Worm (Caenorhabditis elegans) whole organism, L1 larva: ENCODE results near the gene nspc-19.

Source experiments
- C16A3.4 ChIP-seq: fragments of 150-350 bp; optimal IDR thresholded peaks from 2 replicates; lab custom pipeline; 2014; ENCODE audit warnings: missing biosample characterization, missing genetic modification characterization
- C34B4.2 ChIP-seq: sonication (generic microtip); optimal IDR thresholded peaks from 2 replicates; lab custom pipeline; 2017; ENCODE audit warnings: mild to moderate bottlenecking, missing genetic modification characterization, missing compliant biosample characterization
- F16B12.6 ChIP-seq: fragments of 150-350 bp; optimal IDR thresholded peaks from 2 replicates; lab custom pipeline; 2014; ENCODE audit warnings: missing biosample characterization, missing genetic modification characterization
- aha-1 ChIP-seq: fragments of 150-350 bp; optimal IDR thresholded peaks from 2 replicates; lab custom pipeline; 2014; ENCODE audit warnings: missing biosample characterization, missing genetic modification characterization
- aly-2 ChIP-seq: fragments of 150-350 bp; optimal IDR thresholded peaks from 2 replicates; lab custom pipeline; 2014; ENCODE audit warnings: missing biosample characterization, missing genetic modification characterization
- ama-1 ChIP-seq: fragments of 150-350 bp; optimal IDR thresholded peaks from 2 replicates; lab custom pipeline; 2014
- dpl-1 ChIP-seq, 3 experiments: fragments of 150-350 bp in 2 of 3; sonication (generic microtip) in 1 of 3; optimal IDR thresholded peaks; 2 replicates each; lab custom pipeline; 2014 to 2017; ENCODE audit warnings: missing biosample characterization in 3 of 3, missing genetic modification characterization in 3 of 3, missing genetic modification reagents in 3 of 3
- egl-13 ChIP-seq: sonication (generic microtip); optimal IDR thresholded peaks from 2 replicates; lab custom pipeline; 2016; ENCODE audit warnings: missing genotype, missing genetic modification reagents, missing genetic modification characterization, missing compliant biosample characterization
- egl-27 ChIP-seq, 2 experiments: fragments of 150-350 bp in 1 of 2; sonication (generic microtip); optimal IDR thresholded peaks; 3 replicates each; lab custom pipeline; 2017 to 2018; ENCODE audit warnings: missing biosample characterization in 2 of 2, missing genetic modification characterization in 2 of 2, missing genetic modification reagents in 2 of 2
- elt-2 ChIP-seq: sonication (generic microtip); optimal IDR thresholded peaks from 2 replicates; lab custom pipeline; 2016; ENCODE audit warnings: missing genetic modification characterization, mild to moderate bottlenecking, inconsistent platforms, missing compliant biosample characterization, missing genetic modification reagents
- elt-3 ChIP-seq, 6 experiments: fragments of 150-350 bp in 1 of 6; sonication (generic microtip); optimal IDR thresholded peaks; 2 replicates each; lab custom pipeline; 2017 to 2018; ENCODE audit warnings: missing biosample characterization in 6 of 6, missing genetic modification characterization in 6 of 6, inconsistent platforms in 1 of 6
- ets-5 ChIP-seq: fragments of 200-800 bp; sonication (Bioruptor generic); IDR thresholded peaks from 2 replicates; pipeline ENCODE4 v1.3.6; 2022; ENCODE audit warnings: missing genetic modification characterization, missing compliant biosample characterization
- fkh-8 ChIP-seq: sonication (generic microtip); optimal IDR thresholded peaks from 2 replicates; lab custom pipeline; 2016; ENCODE audit warnings: mild to moderate bottlenecking, missing genetic modification characterization, missing compliant biosample characterization
- fos-1 ChIP-seq: fragments of 150-350 bp; optimal IDR thresholded peaks from 2 replicates; lab custom pipeline; 2014; ENCODE audit warnings: missing biosample characterization, missing genetic modification characterization
- grh-1 ChIP-seq: fragments of 200-800 bp; sonication (Bioruptor generic); IDR thresholded peaks from 2 replicates; pipeline ENCODE4 v1.3.6; 2022; ENCODE audit warnings: missing genetic modification reagents, missing genetic modification characterization, missing compliant biosample characterization
- hlh-17 ChIP-seq: fragments of 200-800 bp; sonication (Bioruptor generic); optimal IDR thresholded peaks from 2 replicates; lab custom pipeline; 2018; ENCODE audit warnings: missing genetic modification characterization, mild to moderate bottlenecking, missing compliant biosample characterization, moderate library complexity, borderline replicate concordance
- hpl-2 ChIP-seq: fragments of 150-350 bp; optimal IDR thresholded peaks from 2 replicates; lab custom pipeline; 2014; ENCODE audit warnings: missing biosample characterization, missing genetic modification reagents, missing genetic modification characterization
- isw-1 ChIP-seq: fragments of 200-800 bp; sonication (Bioruptor generic); IDR thresholded peaks from 2 replicates; pipeline ENCODE4 v1.3.6; 2022; ENCODE audit warnings: missing genetic modification characterization, missing compliant biosample characterization
- jun-1 ChIP-seq: fragments of 150-350 bp; optimal IDR thresholded peaks from 2 replicates; lab custom pipeline; 2014; ENCODE audit warnings: missing biosample characterization, missing genetic modification reagents, missing genetic modification characterization
- lin-14 ChIP-seq: fragments of 200-800 bp; sonication (Bioruptor generic); optimal IDR thresholded peaks from 2 replicates; lab custom pipeline; 2018; ENCODE audit warnings: mild to moderate bottlenecking, missing genetic modification characterization, moderate library complexity, missing compliant biosample characterization
- lin-35 ChIP-seq, 2 experiments: fragments of 150-350 bp; optimal IDR thresholded peaks; 2 replicates each; lab custom pipeline; 2014; ENCODE audit warnings: missing biosample characterization in 2 of 2, missing genetic modification characterization in 2 of 2, missing genetic modification reagents in 2 of 2
- lin-39 ChIP-seq: fragments of 150-350 bp; optimal IDR thresholded peaks from 2 replicates; lab custom pipeline; 2014; ENCODE audit warnings: missing biosample characterization, missing genetic modification reagents, missing genetic modification characterization
- mab-9 ChIP-seq: fragments of 200-800 bp; sonication (Bioruptor generic); IDR thresholded peaks from 2 replicates; pipeline ENCODE4 v1.3.6; 2022; ENCODE audit warnings: missing genetic modification reagents, missing genetic modification characterization, missing compliant biosample characterization
- nhr-12 ChIP-seq: sonication (generic microtip); optimal IDR thresholded peaks from 2 replicates; lab custom pipeline; 2017; ENCODE audit warnings: missing biosample characterization, missing genetic modification characterization
- nhr-20 ChIP-seq: sonication (generic microtip); optimal IDR thresholded peaks from 2 replicates; lab custom pipeline; 2016; ENCODE audit warnings: mild to moderate bottlenecking, missing genetic modification characterization, missing compliant biosample characterization
- nhr-28 ChIP-seq: fragments of 150-350 bp; optimal IDR thresholded peaks from 2 replicates; lab custom pipeline; 2014; ENCODE audit warnings: missing biosample characterization, missing genetic modification characterization
- nhr-47 ChIP-seq: sonication (generic microtip); optimal IDR thresholded peaks from 2 replicates; lab custom pipeline; 2016; ENCODE audit warnings: mild to moderate bottlenecking, missing genetic modification characterization, moderate library complexity, missing compliant biosample characterization
- nhr-71 ChIP-seq: sonication (generic microtip); optimal IDR thresholded peaks from 2 replicates; lab custom pipeline; 2016; ENCODE audit warnings: mild to moderate bottlenecking, missing genetic modification characterization, moderate library complexity, missing compliant biosample characterization
- nhr-76 ChIP-seq: sonication (generic microtip); optimal IDR thresholded peaks from 2 replicates; lab custom pipeline; 2017; ENCODE audit warnings: missing biosample characterization, missing genetic modification characterization
- nhr-84 ChIP-seq: sonication (generic microtip); optimal IDR thresholded peaks from 2 replicates; lab custom pipeline; 2017; ENCODE audit warnings: missing biosample characterization, missing genetic modification characterization
- nhr-85 ChIP-seq: sonication (generic microtip); peaks from one replicate; lab custom pipeline; 2016; ENCODE audit warnings: missing genetic modification characterization, inconsistent platforms, missing compliant biosample characterization
- pqm-1 ChIP-seq: sonication (generic microtip); optimal IDR thresholded peaks from 3 replicates; lab custom pipeline; 2017; ENCODE audit warnings: missing biosample characterization, missing genetic modification characterization
- rnt-1 ChIP-seq: sonication (generic microtip); optimal IDR thresholded peaks from 2 replicates; lab custom pipeline; 2016; ENCODE audit warnings: mild to moderate bottlenecking, missing genetic modification characterization, moderate library complexity, missing compliant biosample characterization
- skn-1 ChIP-seq: fragments of 150-350 bp; optimal IDR thresholded peaks from 2 replicates; lab custom pipeline; 2014; ENCODE audit warnings: missing biosample characterization, missing genetic modification characterization
- snu-23 ChIP-seq: sonication (generic microtip); optimal IDR thresholded peaks from 2 replicates; lab custom pipeline; 2016; ENCODE audit warnings: missing genetic modification characterization, missing compliant biosample characterization
- sptf-1 ChIP-seq: fragments of 150-350 bp; optimal IDR thresholded peaks from 2 replicates; lab custom pipeline; 2014; ENCODE audit warnings: missing biosample characterization, missing genetic modification characterization
- tbx-2 ChIP-seq: sonication (generic microtip); optimal IDR thresholded peaks from 2 replicates; lab custom pipeline; 2016; ENCODE audit warnings: missing genetic modification characterization, missing compliant biosample characterization
- unc-130 ChIP-seq: fragments of 150-350 bp; optimal IDR thresholded peaks from 2 replicates; lab custom pipeline; 2017; ENCODE audit warnings: missing biosample characterization, missing genetic modification characterization, inconsistent platforms
- unc-62 ChIP-seq: fragments of 150-350 bp; optimal IDR thresholded peaks from 2 replicates; lab custom pipeline; 2014; ENCODE audit warnings: missing biosample characterization, missing genetic modification reagents, missing genetic modification characterization
- xbp-1 ChIP-seq: sonication (generic microtip); optimal IDR thresholded peaks from 2 replicates; lab custom pipeline; 2016; ENCODE audit warnings: missing genetic modification characterization, missing compliant biosample characterization
- zag-1 ChIP-seq: fragments of 150-350 bp; optimal IDR thresholded peaks from 2 replicates; lab custom pipeline; 2014; ENCODE audit warnings: missing biosample characterization, missing genetic modification characterization
- zip-4 ChIP-seq: fragments of 200-800 bp; sonication (Bioruptor generic); optimal IDR thresholded peaks from 2 replicates; lab custom pipeline; 2018; ENCODE audit warnings: mild to moderate bottlenecking, missing genetic modification characterization, moderate library complexity, missing compliant biosample characterization

Gene nspc-19

DNA sequence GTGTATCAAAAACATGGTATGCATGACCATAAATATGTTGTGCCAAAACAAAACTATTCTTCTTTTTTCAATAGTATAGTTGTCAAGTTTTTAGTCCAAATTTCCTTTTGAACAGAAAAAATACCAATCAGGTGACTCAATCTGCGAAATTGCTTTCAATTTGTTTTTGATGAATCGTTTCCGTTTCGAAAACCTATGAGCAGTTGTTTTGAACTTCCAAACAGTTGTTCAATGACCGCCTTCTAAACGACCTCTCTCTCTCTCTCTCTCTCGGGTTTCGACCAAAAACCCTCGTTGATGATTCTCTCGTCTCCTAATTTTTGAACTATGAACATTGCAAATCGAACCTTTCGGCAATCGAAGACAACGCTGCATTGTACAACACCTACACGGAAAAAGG is 37.5 kb downstream of the nspc-19 start (continued):
- TF ChIP-seq grh-1 (no peak), egl-13 (tag; lab: Kevin White, UChicago) (no peak), dpl-1 (GFP tag; optimal IDR thresholded peaks at IDR 0.05; lab: Kevin White, UChicago) (no peak), isw-1 (GFP tag; lab: Robert Waterston, UW) (no peak), unc-130 (tag; lab: Kevin White, UChicago) (no peak), mab-9 (GFP tag; lab: Robert Waterston, UW) (no peak), pqm-1 (tag; lab: Kevin White, UChicago) (no peak), nhr-76 (tag; lab: Kevin White, UChicago) (no peak), nhr-47 (tag; lab: Kevin White, UChicago) (no peak), zip-4 (no peak), F16B12.6 (tag; lab: Kevin White, UChicago) (no peak), unc-62 (GFP tag; lab: Kevin White, UChicago) (no peak), xbp-1 (no peak), C16A3.4 (no peak), snu-23 (peak; percentile 41), nhr-28 (tag; lab: Kevin White, UChicago) (no peak), lin-39 (peak; percentile 66), C34B4.2 (tag; lab: Kevin White, UChicago) (no peak), hpl-2 (GFP tag; lab: Kevin White, UChicago) (no peak), rnt-1 (peak; percentile 76), aha-1 (tag; lab: Kevin White, UChicago) (no peak), ama-1 (lab: Kevin White, UChicago) (no peak), ets-5 (GFP tag; lab: Robert Waterston, UW) (no peak), lin-35 (GFP tag; optimal IDR thresholded peaks at IDR 0.05; lab: Kevin White, UChicago) (no peak), jun-1 (tag; lab: Kevin White, UChicago) (no peak), skn-1 (no peak), elt-3 (tag; optimal IDR thresholded peaks at IDR 0.05; lab: Kevin White, UChicago) (no peak), nhr-20 (tag; lab: Kevin White, UChicago) (peak; percentile 38), zag-1 (tag; lab: Kevin White, UChicago) (no peak), fkh-8 (tag; lab: Kevin White, UChicago) (no peak), egl-27 (tag; optimal IDR thresholded peaks at IDR 0.05; lab: Kevin White, UChicago) (no peak), nhr-12 (tag; lab: Kevin White, UChicago) (no peak), fos-1 (tag; lab: Kevin White, UChicago) (no peak), aly-2 (tag; lab: Kevin White, UChicago) (no peak), lin-14 (peak; percentile 71), tbx-2 (tag; lab: Kevin White, UChicago) (no peak), nhr-71 (tag; lab: Kevin White, UChicago) (peak; percentile 77), hlh-17 (GFP tag; lab: Kevin White, UChicago) (no peak)
- TF ChIP-seq, all 84 proteins: peak for 8

DNA sequence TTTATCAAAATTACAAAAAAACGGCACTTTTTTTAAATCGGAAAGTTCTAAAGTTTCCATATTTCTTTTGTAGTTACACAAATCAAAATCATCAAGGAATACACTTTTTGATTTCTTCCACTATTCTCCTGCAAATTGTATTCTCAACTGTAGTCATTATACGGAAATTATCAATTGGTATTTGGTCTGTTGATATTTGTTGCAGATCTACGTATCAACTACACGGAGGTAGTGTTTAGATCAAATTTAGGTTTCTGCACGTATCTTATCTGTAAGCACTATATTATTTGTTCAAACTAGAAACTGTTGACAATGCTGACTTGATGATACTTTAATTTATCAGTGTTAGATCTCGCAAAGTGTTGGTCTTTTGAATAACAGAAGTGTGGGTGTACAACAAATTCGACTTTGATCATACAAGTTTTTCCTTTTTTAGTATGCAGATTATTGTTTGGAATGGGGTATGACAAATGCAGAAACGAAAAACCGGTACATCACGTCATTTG is 39.8 kb downstream of the nspc-19 start:
- TF ChIP-seq nhr-47 (tag; lab: Kevin White, UChicago) = no peak
- no peak for TF ChIP-seq sptf-1 (tag; lab: Kevin White, UChicago)
- TF ChIP-seq lin-35 (GFP tag; optimal IDR thresholded peaks at IDR 0.05; lab: Kevin White, UChicago) = no peak
- no peak for TF ChIP-seq nhr-84 (tag; lab: Kevin White, UChicago)
- peak; percentile 56 for TF ChIP-seq nhr-85 (tag; lab: Kevin White, UChicago)
- no peak for TF ChIP-seq dpl-1 (GFP tag; optimal IDR thresholded peaks at IDR 0.05; lab: Kevin White, UChicago)
- TF ChIP-seq elt-2 = peak; percentile 4
